Worm (Caenorhabditis elegans) whole organism, L4 larva: ENCODE measurements around the gene nlp-1.

Experiments
- F37D6.2 ChIP-seq: sonication (generic microtip); optimal IDR thresholded peaks from 2 replicates; lab custom pipeline; 2016; ENCODE audit warnings: mild to moderate bottlenecking, missing genetic modification characterization, missing compliant biosample characterization
- lin-13 ChIP-seq: fragments of 150-350 bp; optimal IDR thresholded peaks from 2 replicates; lab custom pipeline; 2014; ENCODE audit warnings: missing biosample characterization, missing genetic modification reagents, missing genetic modification characterization
- nhr-237 ChIP-seq: sonication (generic microtip); optimal IDR thresholded peaks from 2 replicates; lab custom pipeline; 2017; ENCODE audit warnings: missing biosample characterization, missing genetic modification characterization
- nhr-42 ChIP-seq: fragments of 200-800 bp; sonication (Bioruptor generic); IDR thresholded peaks from 2 replicates; pipeline ENCODE4 v1.3.6; 2022; ENCODE audit warnings: missing genetic modification characterization, missing compliant biosample characterization
- pqm-1 ChIP-seq: sonication (generic microtip); optimal IDR thresholded peaks from 2 replicates; lab custom pipeline; 2017; ENCODE audit warnings: missing biosample characterization, missing genetic modification characterization
- ztf-11 ChIP-seq: fragments of 150-350 bp; optimal IDR thresholded peaks from 2 replicates; lab custom pipeline; 2014; ENCODE audit warnings: missing biosample characterization, missing genetic modification characterization

- no peak for TF ChIP-seq nhr-42 (GFP tag; lab: Robert Waterston, UW)
- TF ChIP-seq F37D6.2 (tag; lab: Kevin White, UChicago) = no peak
- TF ChIP-seq lin-13 (GFP tag; lab: Kevin White, UChicago) = no peak
- no peak for TF ChIP-seq ztf-11 (tag; lab: Kevin White, UChicago)
- TF ChIP-seq nhr-237 (tag; lab: Kevin White, UChicago) = no peak
- TF ChIP-seq pqm-1 (tag; lab: Kevin White, UChicago) = no peak
Observed at ce11 chrX:3752443-3752842, 25.1 kb downstream of the nlp-1 start.
